Fruit fly (Drosophila melanogaster) whole organism, embryonic: Measurements from ENCODE around the gene Cp7Fa.

Experiments used
- ATbp ChIP-seq: fragments of 200-800 bp; sonication (Bioruptor generic); optimal IDR thresholded peaks from 2 replicates; lab custom pipeline; 2017; ENCODE audit warnings: missing biosample characterization, mild to moderate bottlenecking, missing genetic modification characterization, missing genetic modification reagents
- Bgb ChIP-seq: fragments of 200-800 bp; sonication (Bioruptor generic); IDR thresholded peaks from 2 replicates; pipeline ENCODE4 v1.3.6; 2022; ENCODE audit warnings: missing biosample characterization, missing genetic modification characterization; ENCODE audit not compliant: partially characterized antibody
- CG10209 ChIP-seq: fragments of 200-800 bp; sonication (Bioruptor generic); optimal IDR thresholded peaks from 3 replicates; lab custom pipeline; 2017; ENCODE audit warnings: missing biosample characterization, mild to moderate bottlenecking, missing genetic modification characterization, missing genetic modification reagents
- CG10274 ChIP-seq: fragments of 200-800 bp; sonication (Bioruptor generic); optimal IDR thresholded peaks from 3 replicates; lab custom pipeline; 2017; ENCODE audit warnings: missing biosample characterization, mild to moderate bottlenecking, missing genetic modification characterization
- CG10462 ChIP-seq: fragments of 200-800 bp; sonication (Bioruptor generic); optimal IDR thresholded peaks from 2 replicates; lab custom pipeline; 2016; ENCODE audit warnings: missing biosample characterization, missing genetic modification characterization
- CG10979 ChIP-seq: fragments of 200-800 bp; sonication (Bioruptor generic); optimal IDR thresholded peaks from 2 replicates; lab custom pipeline; 2018; ENCODE audit warnings: missing biosample characterization, mild to moderate bottlenecking, missing genetic modification characterization, moderate library complexity
- CG11504 ChIP-seq: fragments of 200-800 bp; sonication (Bioruptor generic); optimal IDR thresholded peaks from 3 replicates; lab custom pipeline; 2019; ENCODE audit warnings: missing biosample characterization, mild to moderate bottlenecking, missing genetic modification characterization, moderate library complexity
- CG12391 ChIP-seq: fragments of 200-800 bp; sonication (Bioruptor generic); optimal IDR thresholded peaks from 3 replicates; lab custom pipeline; 2018; ENCODE audit warnings: missing biosample characterization, mild to moderate bottlenecking, missing genetic modification characterization, moderate library complexity
- CG13296 ChIP-seq: fragments of 200-800 bp; sonication (Bioruptor generic); optimal IDR thresholded peaks from 3 replicates; lab custom pipeline; 2018; ENCODE audit warnings: missing biosample characterization, mild to moderate bottlenecking, missing genetic modification characterization
- CG14667 ChIP-seq: fragments of 200-800 bp; sonication (Bioruptor generic); IDR thresholded peaks from 2 replicates; pipeline ENCODE4 v1.3.6; 2022; ENCODE audit warnings: missing biosample characterization, missing genetic modification characterization
- CG15269 ChIP-seq: fragments of 200-800 bp; sonication (Bioruptor generic); optimal IDR thresholded peaks from 2 replicates; lab custom pipeline; 2018; ENCODE audit warnings: missing biosample characterization, mild to moderate bottlenecking, missing genetic modification characterization, moderate library complexity
- CG1602 ChIP-seq: fragments of 200-800 bp; sonication (Bioruptor generic); optimal IDR thresholded peaks from 3 replicates; lab custom pipeline; 2016; ENCODE audit warnings: missing biosample characterization, missing genetic modification characterization
- CG18262 ChIP-seq: fragments of 200-800 bp; optimal IDR thresholded peaks from 3 replicates; lab custom pipeline; 2019; ENCODE audit warnings: missing biosample characterization, mild to moderate bottlenecking, missing genetic modification characterization, moderate library complexity
- CG4360 ChIP-seq: fragments of 200-800 bp; sonication (Bioruptor generic); IDR thresholded peaks from 2 replicates; pipeline ENCODE4 v1.3.6; 2022; ENCODE audit warnings: missing biosample characterization, missing genetic modification characterization
- CG5245 ChIP-seq: fragments of 200-800 bp; sonication (Bioruptor generic); optimal IDR thresholded peaks from 3 replicates; lab custom pipeline; 2016; ENCODE audit warnings: missing biosample characterization, missing genetic modification characterization
- CG6175 ChIP-seq: fragments of 200-800 bp; sonication (Bioruptor generic); IDR thresholded peaks from 3 replicates; pipeline ENCODE4 v1.3.6; 2022; ENCODE audit warnings: missing biosample characterization, missing genetic modification characterization
- CG6765 ChIP-seq: fragments of 200-800 bp; sonication (Bioruptor generic); optimal IDR thresholded peaks from 3 replicates; lab custom pipeline; 2017; ENCODE audit warnings: missing biosample characterization, mild to moderate bottlenecking, missing genetic modification characterization
- CG7839 ChIP-seq: fragments of 200-800 bp; sonication (Bioruptor generic); optimal IDR thresholded peaks from 3 replicates; lab custom pipeline; 2018; ENCODE audit warnings: missing biosample characterization, mild to moderate bottlenecking, missing genetic modification characterization, moderate library complexity
- CG8089 ChIP-seq: fragments of 200-800 bp; sonication (Bioruptor generic); optimal IDR thresholded peaks from 3 replicates; lab custom pipeline; 2016; ENCODE audit warnings: missing biosample characterization, missing genetic modification characterization
- CG9609 ChIP-seq: fragments of 200-800 bp; sonication (Bioruptor generic); optimal IDR thresholded peaks from 3 replicates; lab custom pipeline; 2016; ENCODE audit warnings: missing biosample characterization, missing genetic modification characterization
- Camta ChIP-seq: fragments of 200-800 bp; sonication (Bioruptor generic); optimal IDR thresholded peaks from 2 replicates; lab custom pipeline; 2016; ENCODE audit warnings: missing biosample characterization, missing genetic modification characterization
- Ets65A ChIP-seq: fragments of 200-800 bp; sonication (Bioruptor generic); peaks from one replicate; lab custom pipeline; 2016; ENCODE audit warnings: missing biosample characterization, missing genetic modification characterization
- Fer2 ChIP-seq: fragments of 200-800 bp; sonication (Bioruptor generic); optimal IDR thresholded peaks from 2 replicates; lab custom pipeline; 2018; ENCODE audit warnings: missing biosample characterization, mild to moderate bottlenecking, missing genetic modification characterization, moderate library complexity
- GATAe ChIP-seq: fragments of 200-800 bp; sonication (Bioruptor generic); conservative IDR thresholded peaks from 2 replicates; pipeline ENCODE4 v1.3.6; 2022; ENCODE audit warnings: missing biosample characterization, missing genetic modification characterization
- HmgD ChIP-seq: fragments of 200-800 bp; sonication (Bioruptor generic); optimal IDR thresholded peaks from 3 replicates; lab custom pipeline; 2016; ENCODE audit warnings: missing biosample characterization, missing genetic modification characterization
- Hsf ChIP-seq: fragments of 200-800 bp; sonication (Bioruptor generic); optimal IDR thresholded peaks from 3 replicates; lab custom pipeline; 2016; ENCODE audit warnings: missing biosample characterization, missing genetic modification characterization
- Mrtf ChIP-seq: fragments of 200-800 bp; sonication (Bioruptor generic); IDR thresholded peaks from 3 replicates; pipeline ENCODE4 v1.3.6; 2022; ENCODE audit warnings: missing biosample characterization, missing genetic modification characterization
- Optix ChIP-seq: fragments of 200-800 bp; sonication (Bioruptor generic); IDR thresholded peaks from 3 replicates; pipeline ENCODE4 v1.3.6; 2022; ENCODE audit warnings: missing biosample characterization, missing genetic modification characterization
- Rfx ChIP-seq: fragments of 200-800 bp; sonication (Bioruptor generic); IDR thresholded peaks from 2 replicates; pipeline ENCODE4 v1.3.6; 2022; ENCODE audit warnings: missing biosample characterization, missing genetic modification characterization
- Sox102F ChIP-seq: fragments of 200-800 bp; sonication (Bioruptor generic); optimal IDR thresholded peaks from 2 replicates; lab custom pipeline; 2018; ENCODE audit warnings: missing biosample characterization, mild to moderate bottlenecking, missing genetic modification characterization, moderate library complexity
- Spps ChIP-seq: fragments of 200-800 bp; sonication (Bioruptor generic); optimal IDR thresholded peaks from 2 replicates; lab custom pipeline; 2018; ENCODE audit warnings: missing biosample characterization, mild to moderate bottlenecking, missing genetic modification characterization
- bab2 ChIP-seq: fragments of 200-800 bp; sonication (Bioruptor generic); optimal IDR thresholded peaks from 2 replicates; lab custom pipeline; 2016; ENCODE audit warnings: missing biosample characterization, missing genetic modification characterization
- chinmo ChIP-seq: fragments of 200-800 bp; sonication (Bioruptor generic); IDR thresholded peaks from 4 replicates; pipeline ENCODE4 v1.3.6; 2022; ENCODE audit warnings: missing biosample characterization, missing genetic modification characterization; ENCODE audit not compliant: partially characterized antibody
- croc ChIP-seq: fragments of 200-800 bp; sonication (Bioruptor generic); conservative IDR thresholded peaks from 3 replicates; pipeline ENCODE4 v1.3.6; 2022; ENCODE audit warnings: missing biosample characterization, missing genetic modification characterization
- fd102C ChIP-seq: fragments of 200-800 bp; sonication (Bioruptor generic); optimal IDR thresholded peaks from 2 replicates; lab custom pipeline; 2018; ENCODE audit warnings: missing biosample characterization, mild to moderate bottlenecking, missing genetic modification characterization, moderate library complexity
- maf-S ChIP-seq: fragments of 200-800 bp; sonication (Bioruptor generic); optimal IDR thresholded peaks from 2 replicates; lab custom pipeline; 2016; ENCODE audit warnings: missing biosample characterization, missing genetic modification characterization
- pnt ChIP-seq: fragments of 200-800 bp; sonication (Bioruptor generic); optimal IDR thresholded peaks from 3 replicates; lab custom pipeline; 2016; ENCODE audit warnings: missing biosample characterization, missing genetic modification characterization
- prd ChIP-seq, 3 experiments: fragments of >200 bp in 2 of 3; fragments of 200-800 bp in 1 of 3; sonication (Bioruptor generic) in 1 of 3; optimal IDR thresholded peaks in 2 of 3; IDR thresholded peaks in 1 of 3; 2 replicates in 2 of 3; 3 replicates in 1 of 3; pipeline versions ENCODE4 v1.3.6 to Lab custom; 2017 to 2022; ENCODE audit warnings: missing biosample characterization in 1 of 3, missing genetic modification characterization in 1 of 3
- sens ChIP-seq: fragments of 200-800 bp; sonication (Bioruptor generic); peaks from one replicate; lab custom pipeline; 2016; ENCODE audit warnings: missing biosample characterization, missing genetic modification characterization
- shn ChIP-seq: fragments of 200-800 bp; sonication (Bioruptor generic); optimal IDR thresholded peaks from 3 replicates; lab custom pipeline; 2016; ENCODE audit warnings: missing biosample characterization, missing genetic modification characterization
- slbo ChIP-seq: fragments of 200-800 bp; sonication (Bioruptor generic); IDR thresholded peaks from 2 replicates; pipeline ENCODE4 v1.3.6; 2022; ENCODE audit warnings: missing biosample characterization, missing genetic modification characterization
- sqz ChIP-seq: fragments of 200-800 bp; sonication (Bioruptor generic); optimal IDR thresholded peaks from 3 replicates; lab custom pipeline; 2018; ENCODE audit warnings: missing biosample characterization, mild to moderate bottlenecking, missing genetic modification characterization
- tin ChIP-seq: fragments of 200-800 bp; sonication (Bioruptor generic); optimal IDR thresholded peaks from 3 replicates; lab custom pipeline; 2016; ENCODE audit warnings: missing biosample characterization, missing genetic modification characterization

The Cp7Fa gene

dm6 chrX:8491452-8492046 lies 20.9 kb downstream of the Cp7Fa start (continued):
- peak; percentile 7 for TF ChIP-seq CG15269 (tag; lab: Kevin White, UChicago)
- peak; percentile 14 for TF ChIP-seq CG10979
- TF ChIP-seq CG11504 (tag; lab: Kevin White, UChicago): peak; percentile 33
- 0 out of 3 replicates have a peak, but pooled peaks have one; percentile 21 for TF ChIP-seq Optix (GFP tag; lab: Robert Waterston, UW)
- no peak for TF ChIP-seq Bgb (GFP tag; lab: Robert Waterston, UW)
- TF ChIP-seq CG8089 (GFP tag; lab: Kevin White, UChicago): peak; percentile 30
- no peak for TF ChIP-seq Fer2
- peak; percentile 6 for TF ChIP-seq CG9609 (GFP tag; lab: Kevin White, UChicago)
- TF ChIP-seq CG10209 (GFP tag; lab: Kevin White, UChicago): peak; percentile 11
- peak; percentile 5 for TF ChIP-seq CG12391 (tag; lab: Kevin White, UChicago)
- TF ChIP-seq Sox102F: peak; percentile 30
- TF ChIP-seq HmgD (GFP tag; lab: Kevin White, UChicago): no peak
- no peak for TF ChIP-seq fd102C (GFP tag; lab: Kevin White, UChicago)
- TF ChIP-seq Camta (GFP tag; lab: Kevin White, UChicago): no peak
- peak; percentile 32 for TF ChIP-seq shn
- TF ChIP-seq CG4360 (GFP tag; lab: Robert Waterston, UW): 0 out of 2 replicates have a peak, but pooled peaks have one; percentile 12
- 0 out of 4 replicates have a peak, but pooled peaks have one; percentile 46 for TF ChIP-seq chinmo
- TF ChIP-seq Ets65A (GFP tag; lab: Kevin White, UChicago): peak; percentile 91
- TF ChIP-seq GATAe (GFP tag; lab: Robert Waterston, UW): no peak
- TF ChIP-seq Hsf: peak; percentile 35
- TF ChIP-seq CG7839 (tag; lab: Kevin White, UChicago): peak; percentile 24
- no peak for TF ChIP-seq maf-S (GFP tag; lab: Kevin White, UChicago)
- peak; percentile 83 for TF ChIP-seq sens (GFP tag; lab: Kevin White, UChicago)
- TF ChIP-seq Mrtf (GFP tag; lab: Robert Waterston, UW): 0 out of 3 replicates have a peak, but pooled peaks have one; percentile 29
- TF ChIP-seq pnt (GFP tag; lab: Kevin White, UChicago): peak; percentile 21
- peak; percentile 7 for TF ChIP-seq CG10274 (GFP tag; lab: Kevin White, UChicago)
- no peak for TF ChIP-seq CG5245
- TF ChIP-seq CG18262 (tag; lab: Kevin White, UChicago): peak; percentile 30
- peak; percentile 20 for TF ChIP-seq tin (GFP tag; lab: Kevin White, UChicago)
- no peak for TF ChIP-seq prd (optimal IDR thresholded peaks at IDR 0.05; lab: Kevin White, UChicago)
- TF ChIP-seq prd (GFP tag; IDR thresholded peaks at IDR 0.05; lab: Robert Waterston, UW): peak; percentile 27; the same call in 1 of the 3 replicates
- peak; percentile 34; the same call in 1 of the 2 replicates for TF ChIP-seq Rfx (GFP tag; lab: Robert Waterston, UW)
- peak; percentile 25 for TF ChIP-seq ATbp (GFP tag; lab: Kevin White, UChicago)
- TF ChIP-seq Spps: no peak
- no peak for TF ChIP-seq CG14667 (GFP tag; lab: Robert Waterston, UW)
- peak; percentile 17 for TF ChIP-seq CG10462 (GFP tag; lab: Kevin White, UChicago)
- TF ChIP-seq CG13296 (GFP tag; lab: Kevin White, UChicago): no peak
- no peak for TF ChIP-seq CG6175
- peak; percentile 13 for TF ChIP-seq sqz (GFP tag; lab: Kevin White, UChicago)
- no peak for TF ChIP-seq CG6765
- no peak for TF ChIP-seq croc (GFP tag; lab: Robert Waterston, UW)
- peak; percentile 53; the same call in 1 of the 2 replicates for TF ChIP-seq slbo
- peak; percentile 6 for TF ChIP-seq CG1602 (GFP tag; lab: Kevin White, UChicago)
- TF ChIP-seq bab2: peak; percentile 39
- TF ChIP-seq, all 482 proteins: peak for 90
